Fruit fly (Drosophila melanogaster): ENCODE data around the gene CG31904.

DNA sequence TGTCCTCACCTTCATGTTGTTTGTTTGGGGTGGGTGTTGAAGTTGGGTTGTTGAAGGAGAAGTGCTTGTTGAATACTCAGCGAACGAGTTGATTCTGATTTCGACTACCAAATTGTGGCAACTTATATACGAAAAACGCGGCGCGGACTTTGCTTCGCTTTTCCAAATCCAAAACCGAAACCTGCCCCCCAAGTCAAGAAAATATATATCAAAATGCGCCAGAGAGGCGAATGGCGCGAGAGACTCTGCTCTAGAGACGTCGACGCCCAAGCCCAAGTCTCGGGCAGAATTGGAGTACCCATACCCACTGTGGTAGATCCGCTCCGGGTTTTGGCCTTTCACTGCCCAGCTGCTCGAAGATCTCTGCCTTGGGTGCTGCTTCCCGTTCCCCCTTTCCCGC lies 6.1 kb upstream of the CG31904 start, which contains the start of gene CG7214:
- TF ChIP-seq CG9948 (tag; optimal IDR thresholded peaks at IDR 0.05) (no peak), rn (GFP tag; IDR thresholded peaks at IDR 0.05) (no peak), CG10348 (GFP tag; IDR thresholded peaks at IDR 0.05) (no peak), CG13204 (GFP tag; optimal IDR thresholded peaks at IDR 0.05) (no peak)

Measured in whole organism, pupa.